Fruit fly (Drosophila melanogaster): ENCODE results near the gene CG34001.

CG34001 gene

dm6 chr3L:10682725-10683367, 52.0 kb downstream of the CG34001 start (continued):
- TF ChIP-seq CG11762 (GFP tag; optimal IDR thresholded peaks at IDR 0.05; ENCODE audit: insufficient read depth) (peak; percentile 97), pdm3 (GFP tag; optimal IDR thresholded peaks at IDR 0.05) (peak; percentile 94), Met (GFP tag; optimal IDR thresholded peaks at IDR 0.05) (peak; percentile 96), CG4318 (GFP tag; optimal IDR thresholded peaks at IDR 0.05) (peak; percentile 99), Smox (GFP tag; optimal IDR thresholded peaks at IDR 0.05) (peak; percentile 96), fkh (GFP tag; optimal IDR thresholded peaks at IDR 0.05) (peak; percentile 92), vri (GFP tag; optimal IDR thresholded peaks at IDR 0.05) (peak; percentile 90), spab (GFP tag; optimal IDR thresholded peaks at IDR 0.05) (peak; percentile 97), Eip75B (GFP tag; optimal IDR thresholded peaks at IDR 0.05) (peak; percentile 92)

dm6 chr3L:10683899-10684340, 53.0 kb downstream of the CG34001 start:
- TF ChIP-seq fkh (GFP tag; optimal IDR thresholded peaks at IDR 0.05), result no peak
- TF ChIP-seq ss (GFP tag; optimal IDR thresholded peaks at IDR 0.05), result peak; percentile 20 to 48
- peak; percentile 59 for TF ChIP-seq CG10669 (GFP tag; optimal IDR thresholded peaks at IDR 0.05)
- no peak for TF ChIP-seq CG4318 (GFP tag; optimal IDR thresholded peaks at IDR 0.05)
- peak; percentile 46 for TF ChIP-seq CG11762 (GFP tag; optimal IDR thresholded peaks at IDR 0.05; ENCODE audit: insufficient read depth)
- TF ChIP-seq salr (GFP tag; optimal IDR thresholded peaks at IDR 0.05), result peak in 1 of 2 experiments; percentile 64
- TF ChIP-seq achi (GFP tag; optimal IDR thresholded peaks at IDR 0.05), result peak; percentile 71
- TF ChIP-seq lz (GFP tag; optimal IDR thresholded peaks at IDR 0.05), result peak; percentile 65
- no peak for TF ChIP-seq vri (GFP tag; optimal IDR thresholded peaks at IDR 0.05)
- TF ChIP-seq Eip75B (GFP tag; optimal IDR thresholded peaks at IDR 0.05), result peak; percentile 76
- TF ChIP-seq CG11294 (GFP tag; IDR thresholded peaks at IDR 0.05), result peak; percentile 73
- TF ChIP-seq CG3919 (GFP tag; optimal IDR thresholded peaks at IDR 0.05), result peak; percentile 74
- peak; percentile 88 for TF ChIP-seq CG15336 (GFP tag; IDR thresholded peaks at IDR 0.05)
- TF ChIP-seq Ets96B (tag; optimal IDR thresholded peaks at IDR 0.05), result peak; percentile 64
- TF ChIP-seq CG6163 (GFP tag; IDR thresholded peaks at IDR 0.05), result peak; percentile 83
- peak; percentile 25 for TF ChIP-seq CG3032 (tag; optimal IDR thresholded peaks at IDR 0.05)
- peak; percentile 42 for TF ChIP-seq Met (GFP tag; optimal IDR thresholded peaks at IDR 0.05)
- no peak for TF ChIP-seq CG1621 (tag; optimal IDR thresholded peaks at IDR 0.05)
- no peak for TF ChIP-seq CG10631 (GFP tag; optimal IDR thresholded peaks at IDR 0.05)
- peak; percentile 79 for TF ChIP-seq CG6276 (GFP tag; optimal IDR thresholded peaks at IDR 0.05)
- TF ChIP-seq Smox (GFP tag; optimal IDR thresholded peaks at IDR 0.05), result peak; percentile 26
- peak; percentile 31 for TF ChIP-seq CG31627 (GFP tag; optimal IDR thresholded peaks at IDR 0.05)
- TF ChIP-seq cyc (GFP tag; optimal IDR thresholded peaks at IDR 0.05), result peak; percentile 76
- TF ChIP-seq CG9139 (GFP tag; optimal IDR thresholded peaks at IDR 0.05), result no peak
- TF ChIP-seq fd85E (GFP tag; optimal IDR thresholded peaks at IDR 0.05), result no peak
- TF ChIP-seq Eip93F (GFP tag; optimal IDR thresholded peaks at IDR 0.05), result no peak
- TF ChIP-seq Sox102F (GFP tag; optimal IDR thresholded peaks at IDR 0.05), result no peak
- TF ChIP-seq Hr39 (GFP tag; optimal IDR thresholded peaks at IDR 0.05), result peak; percentile 44
- peak; percentile 43 for TF ChIP-seq Sox15 (GFP tag; optimal IDR thresholded peaks at IDR 0.05)
- TF ChIP-seq CG8319 (GFP tag; optimal IDR thresholded peaks at IDR 0.05), result peak; percentile 67
- no peak for TF ChIP-seq CG6808 (GFP tag; optimal IDR thresholded peaks at IDR 0.05)
- peak; percentile 66 for TF ChIP-seq OdsH (GFP tag; optimal IDR thresholded peaks at IDR 0.05)
- peak; percentile 67 for TF ChIP-seq Sox14 (GFP tag; optimal IDR thresholded peaks at IDR 0.05)
- no peak for TF ChIP-seq pdm3 (GFP tag; optimal IDR thresholded peaks at IDR 0.05)
- peak; percentile 67 for TF ChIP-seq Gug (GFP tag; IDR thresholded peaks at IDR 0.05)
- TF ChIP-seq topi (GFP tag; optimal IDR thresholded peaks at IDR 0.05), result peak; percentile 73
- peak; percentile 92 for TF ChIP-seq CG32006 (GFP tag; optimal IDR thresholded peaks at IDR 0.05)
- TF ChIP-seq Eip78C (GFP tag), result peak; percentile 87
- TF ChIP-seq CG8632 (GFP tag; optimal IDR thresholded peaks at IDR 0.05), result no peak
- no peak for TF ChIP-seq Hr38 (GFP tag; optimal IDR thresholded peaks at IDR 0.05)
- TF ChIP-seq CG8119 (GFP tag; IDR thresholded peaks at IDR 0.05), result peak; percentile 89
- TF ChIP-seq esn (GFP tag; optimal IDR thresholded peaks at IDR 0.05), result peak; percentile 66
- TF ChIP-seq CG11902 (GFP tag; optimal IDR thresholded peaks at IDR 0.05), result peak; percentile 24
- peak; percentile 64 for TF ChIP-seq CG16779 (tag; optimal IDR thresholded peaks at IDR 0.05)
- peak; percentile 69 for TF ChIP-seq dsx (GFP tag; optimal IDR thresholded peaks at IDR 0.05; ENCODE audit: poor library complexity, severe bottlenecking)
- TF ChIP-seq Lpt (GFP tag; optimal IDR thresholded peaks at IDR 0.05), result peak; percentile 77
